Fruit fly (Drosophila melanogaster): Measurements from ENCODE around the gene Edg91.
A peak's percentile ranks its signal among the peaks of the same experiment; 100 is the strongest.

Gene Edg91

DNA sequence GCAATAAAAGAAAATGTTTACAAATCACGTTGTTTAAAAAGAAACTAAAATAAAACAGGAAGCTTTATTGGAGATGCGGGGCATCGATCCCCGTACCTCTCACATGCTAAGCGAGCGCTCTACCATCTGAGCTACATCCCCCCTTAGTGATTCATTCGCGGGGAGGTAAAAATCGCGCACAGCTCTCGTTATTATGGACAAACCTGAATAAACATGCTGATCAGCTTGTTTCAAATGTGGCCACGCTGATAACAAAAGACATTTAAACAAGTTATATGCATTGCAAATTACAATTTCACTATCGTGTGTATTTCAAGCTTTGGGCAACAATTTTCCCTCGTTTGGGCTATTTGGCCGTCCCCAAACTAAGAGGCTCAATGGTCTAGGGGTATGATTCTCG, 33.9 kb upstream of the Edg91 start:
- TF ChIP-seq CG12605 (GFP tag; IDR thresholded peaks at IDR 0.05) = no peak
- peak; percentile 22; the same call in 1 of the 3 replicates for TF ChIP-seq CG4496 (GFP tag; IDR thresholded peaks at IDR 0.05)

- no peak for TF ChIP-seq fd96Ca (GFP tag; IDR thresholded peaks at IDR 0.05)
Measured at dm6 chr3R:17644019-17644418, 32.7 kb upstream of the Edg91 start.

dm6 chr3R:17631176-17631865, 20.0 kb upstream of the Edg91 start:
- TF ChIP-seq CG32121 (GFP tag; IDR thresholded peaks at IDR 0.05) = no peak
- TF ChIP-seq CG12605 (GFP tag; IDR thresholded peaks at IDR 0.05) = no peak
- no peak for TF ChIP-seq CG15710 (tag; optimal IDR thresholded peaks at IDR 0.05)
- no peak for TF ChIP-seq Pif1B (GFP tag; optimal IDR thresholded peaks at IDR 0.05)
- TF ChIP-seq CG10348 (GFP tag; IDR thresholded peaks at IDR 0.05) = no peak
- TF ChIP-seq gl (tag; optimal IDR thresholded peaks at IDR 0.05) = no peak
- no peak for TF ChIP-seq CG4496 (GFP tag; IDR thresholded peaks at IDR 0.05)
- no peak for TF ChIP-seq EcR (GFP tag; optimal IDR thresholded peaks at IDR 0.05)
- TF ChIP-seq CG14655 (GFP tag; optimal IDR thresholded peaks at IDR 0.05) = no peak
- TF ChIP-seq Snoo (tag; optimal IDR thresholded peaks at IDR 0.05) = no peak
- TF ChIP-seq CG13204 (GFP tag; optimal IDR thresholded peaks at IDR 0.05) = no peak

DNA sequence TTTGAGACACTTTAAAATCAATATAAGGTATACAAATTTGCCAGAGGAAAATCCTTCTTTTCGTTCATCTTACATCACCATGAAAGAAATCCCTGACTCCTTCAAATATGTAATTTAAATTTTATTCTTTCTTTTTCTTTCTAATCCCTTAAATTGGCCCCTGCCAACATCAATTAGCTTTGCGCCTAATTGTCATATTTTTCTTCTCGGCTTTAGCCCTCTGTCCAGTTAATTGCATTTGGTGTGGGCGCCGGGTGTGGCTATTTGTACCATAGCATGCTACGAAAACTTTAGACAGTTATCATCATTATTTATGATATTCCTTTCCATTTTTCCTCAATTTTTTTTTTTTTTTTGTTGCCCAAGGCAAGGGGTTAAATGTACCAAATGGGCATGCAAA, 19.1 kb upstream of the Edg91 start, which contains the start of gene CG43175:
Gene CG43175 (plus strand): TSS at position 301 of the 400 bp plus-strand sequence.
- no peak for TF ChIP-seq CG8159 (tag; optimal IDR thresholded peaks at IDR 0.05)
- TF ChIP-seq Snoo (tag; optimal IDR thresholded peaks at IDR 0.05) = no peak
- no peak for TF ChIP-seq CG10348 (GFP tag; IDR thresholded peaks at IDR 0.05)
- TF ChIP-seq CG8301 (tag; optimal IDR thresholded peaks at IDR 0.05) = no peak
- TF ChIP-seq CG15710 (tag; optimal IDR thresholded peaks at IDR 0.05) = no peak
- no peak for TF ChIP-seq CG32121 (GFP tag; IDR thresholded peaks at IDR 0.05)
- no peak for TF ChIP-seq fd96Ca (GFP tag; IDR thresholded peaks at IDR 0.05)
- TF ChIP-seq CG9948 (tag; optimal IDR thresholded peaks at IDR 0.05) = no peak
- TF ChIP-seq rn (GFP tag; IDR thresholded peaks at IDR 0.05) = no peak
- TF ChIP-seq Ets98B (GFP tag; IDR thresholded peaks at IDR 0.05) = no peak
- no peak for TF ChIP-seq EcR (GFP tag; optimal IDR thresholded peaks at IDR 0.05)
- no peak for TF ChIP-seq CG34367 (tag; optimal IDR thresholded peaks at IDR 0.05)
- no peak for TF ChIP-seq CG12605 (GFP tag; IDR thresholded peaks at IDR 0.05)
- TF ChIP-seq CG17806 (tag; optimal IDR thresholded peaks at IDR 0.05) = no peak
- no peak for TF ChIP-seq D1 (tag; optimal IDR thresholded peaks at IDR 0.05)
- no peak for TF ChIP-seq gl (tag; optimal IDR thresholded peaks at IDR 0.05)

dm6 chr3R:17626827-17627226, 15.5 kb upstream of the Edg91 start, which contains the start of gene CG14325:
Gene CG14325 (plus strand): TSS chr3R:17627127.
- TF ChIP-seq CG4496 (GFP tag; IDR thresholded peaks at IDR 0.05) = no peak
- TF ChIP-seq CG10348 (GFP tag; IDR thresholded peaks at IDR 0.05) = no peak
- no peak for TF ChIP-seq Ets98B (GFP tag; IDR thresholded peaks at IDR 0.05)
- no peak for TF ChIP-seq CG8301 (tag; optimal IDR thresholded peaks at IDR 0.05)
- no peak for TF ChIP-seq CG14655 (GFP tag; optimal IDR thresholded peaks at IDR 0.05)
- no peak for TF ChIP-seq gl (tag; optimal IDR thresholded peaks at IDR 0.05)
- no peak for TF ChIP-seq CG8159 (tag; optimal IDR thresholded peaks at IDR 0.05)
- TF ChIP-seq fd96Ca (GFP tag; IDR thresholded peaks at IDR 0.05) = no peak
- no peak for TF ChIP-seq D1 (tag; optimal IDR thresholded peaks at IDR 0.05)

DNA sequence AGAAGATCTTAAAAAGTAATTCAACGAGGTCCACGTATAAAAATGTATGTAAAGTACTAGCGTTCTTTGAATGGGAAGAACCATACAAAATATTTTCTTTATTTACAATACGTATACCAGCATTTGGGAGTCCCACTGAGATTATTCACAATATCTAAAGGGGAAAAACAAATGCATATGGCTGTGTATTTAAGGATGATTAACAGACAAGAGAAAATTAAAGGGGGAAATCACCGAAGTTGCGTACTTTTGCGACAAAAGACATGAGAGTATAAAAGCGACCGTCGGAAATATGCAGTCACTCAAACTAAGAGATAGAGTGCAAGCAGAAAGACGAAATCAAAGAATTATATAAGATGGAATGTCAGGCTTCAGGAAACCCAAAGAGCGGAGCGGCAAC, 13.7 kb upstream of the Edg91 start, which contains the start of gene AttD:
Gene AttD (plus strand): TSS at position 301 of the 400 bp plus-strand sequence.
- TF ChIP-seq CG8301 (tag; optimal IDR thresholded peaks at IDR 0.05) (no peak), EcR (GFP tag; optimal IDR thresholded peaks at IDR 0.05) (no peak), CG34367 (tag; optimal IDR thresholded peaks at IDR 0.05) (no peak), CG10348 (GFP tag; IDR thresholded peaks at IDR 0.05) (no peak), CG15710 (tag; optimal IDR thresholded peaks at IDR 0.05) (no peak), Snoo (tag; optimal IDR thresholded peaks at IDR 0.05) (no peak), fd96Ca (GFP tag; IDR thresholded peaks at IDR 0.05) (no peak), CG9948 (tag; optimal IDR thresholded peaks at IDR 0.05) (no peak), gl (tag; optimal IDR thresholded peaks at IDR 0.05) (no peak), Pif1A (GFP tag; optimal IDR thresholded peaks at IDR 0.05) (no peak), CG8159 (tag; optimal IDR thresholded peaks at IDR 0.05) (no peak), CG14655 (GFP tag; optimal IDR thresholded peaks at IDR 0.05) (no peak), Pif1B (GFP tag; optimal IDR thresholded peaks at IDR 0.05) (no peak), rn (GFP tag; IDR thresholded peaks at IDR 0.05) (no peak), CG32121 (GFP tag; IDR thresholded peaks at IDR 0.05) (no peak), Ets98B (GFP tag; IDR thresholded peaks at IDR 0.05) (no peak), CG4496 (GFP tag; IDR thresholded peaks at IDR 0.05) (no peak)

DNA sequence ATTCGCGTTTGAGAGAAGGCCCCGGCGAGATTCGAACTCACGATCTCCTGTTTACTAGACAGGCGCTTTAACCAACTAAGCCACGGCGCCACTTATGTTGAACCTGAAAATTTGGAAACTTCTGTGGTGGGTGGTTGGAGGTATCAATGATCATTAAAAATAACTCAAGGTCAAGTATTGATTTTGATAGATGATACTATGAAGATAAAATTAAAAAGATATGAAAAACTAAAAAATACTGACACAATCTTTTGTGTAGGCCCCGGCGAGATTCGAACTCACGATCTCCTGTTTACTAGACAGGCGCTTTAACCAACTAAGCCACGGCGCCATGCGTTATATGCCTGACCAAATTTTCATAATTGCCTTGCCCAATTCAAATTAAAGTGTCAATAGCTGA, 13.2 kb upstream of the Edg91 start:
- TF ChIP-seq Ets98B (GFP tag; IDR thresholded peaks at IDR 0.05) = no peak
- TF ChIP-seq CG4496 (GFP tag; IDR thresholded peaks at IDR 0.05) = no peak
- TF ChIP-seq CG34367 (tag; optimal IDR thresholded peaks at IDR 0.05) = no peak
- no peak for TF ChIP-seq CG14655 (GFP tag; optimal IDR thresholded peaks at IDR 0.05)
- TF ChIP-seq D1 (tag; optimal IDR thresholded peaks at IDR 0.05) = no peak
- TF ChIP-seq fd96Ca (GFP tag; IDR thresholded peaks at IDR 0.05) = no peak
- TF ChIP-seq CG32121 (GFP tag; IDR thresholded peaks at IDR 0.05) = no peak
- TF ChIP-seq CG9948 (tag; optimal IDR thresholded peaks at IDR 0.05) = no peak
- no peak for TF ChIP-seq rn (GFP tag; IDR thresholded peaks at IDR 0.05)
- no peak for TF ChIP-seq Pif1B (GFP tag; optimal IDR thresholded peaks at IDR 0.05)
- no peak for TF ChIP-seq CG10348 (GFP tag; IDR thresholded peaks at IDR 0.05)
- TF ChIP-seq Pif1A (GFP tag; optimal IDR thresholded peaks at IDR 0.05) = no peak
- TF ChIP-seq CG12605 (GFP tag; IDR thresholded peaks at IDR 0.05) = no peak
- TF ChIP-seq CG8301 (tag; optimal IDR thresholded peaks at IDR 0.05) = no peak
- no peak for TF ChIP-seq Snoo (tag; optimal IDR thresholded peaks at IDR 0.05)
- no peak for TF ChIP-seq CG15710 (tag; optimal IDR thresholded peaks at IDR 0.05)
